Worm (Caenorhabditis elegans): ENCODE results near the gene R155.3.

Gene R155.3

DNA sequence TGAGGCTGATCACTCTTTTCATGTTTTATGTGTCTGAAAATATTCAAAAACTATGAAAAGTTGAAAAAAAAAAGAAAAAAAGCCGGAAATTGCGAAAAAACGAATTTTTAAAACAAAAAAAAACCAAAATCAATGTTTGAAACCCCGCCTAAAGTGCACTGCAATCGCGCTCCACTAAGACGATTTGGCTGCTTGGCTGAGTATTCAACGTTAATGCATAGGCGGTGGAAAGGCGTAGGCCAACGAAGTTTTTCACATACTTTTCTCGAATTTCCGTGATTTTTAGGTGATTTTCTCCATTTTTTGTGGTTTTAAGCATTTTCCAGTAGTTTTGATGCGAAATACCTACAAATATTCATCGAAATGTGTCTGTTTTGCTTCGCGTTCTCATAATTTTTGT is 26.3 kb downstream of the R155.3 start, which contains the start of the genes polh-1 and rps-22:
Gene polh-1 (minus strand): TSS at position 34 of the 400 bp plus-strand sequence.
Gene rps-22 (plus strand): TSS at position 300 of the 400 bp plus-strand sequence.
- TF ChIP-seq bed-3 (GFP tag; optimal IDR thresholded peaks at IDR 0.05) (no peak), zip-8 (tag; optimal IDR thresholded peaks at IDR 0.05) (no peak), lsy-2 (tag; optimal IDR thresholded peaks at IDR 0.05) (peak; percentile 90), elt-1 (tag; optimal IDR thresholded peaks at IDR 0.05; ENCODE audit: borderline replicate concordance, insufficient read depth) (no peak), sem-2 (GFP tag; optimal IDR thresholded peaks at IDR 0.05) (no peak), elt-3 (tag; optimal IDR thresholded peaks at IDR 0.05) (peak; percentile 19), mab-5 (tag; optimal IDR thresholded peaks at IDR 0.05) (peak; percentile 49), ham-2 (GFP tag; optimal IDR thresholded peaks at IDR 0.05) (no peak), nhr-28 (tag; optimal IDR thresholded peaks at IDR 0.05) (no peak), nhr-237 (tag; optimal IDR thresholded peaks at IDR 0.05) (peak; percentile 90), nhr-76 (tag; optimal IDR thresholded peaks at IDR 0.05) (no peak), drap-1 (GFP tag; optimal IDR thresholded peaks at IDR 0.05) (peak; percentile 16), unc-39 (tag; optimal IDR thresholded peaks at IDR 0.05) (no peak), ces-1 (GFP tag; optimal IDR thresholded peaks at IDR 0.05) (peak; percentile 85), snpc-4 (tag; optimal IDR thresholded peaks at IDR 0.05) (no peak), unc-62 (GFP tag; optimal IDR thresholded peaks at IDR 0.05) (peak; percentile 53), flh-1 (GFP tag; optimal IDR thresholded peaks at IDR 0.05) (no peak), unc-120 (tag; optimal IDR thresholded peaks at IDR 0.05; ENCODE audit: poor library complexity, severe bottlenecking) (no peak), ceh-39 (tag; optimal IDR thresholded peaks at IDR 0.05) (peak; percentile 81), ztf-11 (tag; optimal IDR thresholded peaks at IDR 0.05) (no peak), mep-1 (tag; optimal IDR thresholded peaks at IDR 0.05) (peak; percentile 98), M03D4.4 (tag; optimal IDR thresholded peaks at IDR 0.05) (peak; percentile 33), sptf-1 (tag; optimal IDR thresholded peaks at IDR 0.05) (peak; percentile 75), lin-13 (tag; optimal IDR thresholded peaks at IDR 0.05) (peak; percentile 97), lin-32 (GFP tag; optimal IDR thresholded peaks at IDR 0.05) (no peak), pha-4 (tag; optimal IDR thresholded peaks at IDR 0.05) (peak; percentile 94), hlh-1 (tag; optimal IDR thresholded peaks at IDR 0.05) (peak; percentile 77), tbx-8 (GFP tag; optimal IDR thresholded peaks at IDR 0.05) (no peak), mls-2 (tag; optimal IDR thresholded peaks at IDR 0.05) (no peak), nhr-12 (tag; optimal IDR thresholded peaks at IDR 0.05) (no peak), cnd-1 (tag; optimal IDR thresholded peaks at IDR 0.05) (peak; percentile 23), blmp-1 (tag; optimal IDR thresholded peaks at IDR 0.05) (no peak), ceh-43 (GFP tag; optimal IDR thresholded peaks at IDR 0.05) (no peak), nhr-2 (tag; optimal IDR thresholded peaks at IDR 0.05) (peak; percentile 23), ceh-83 (GFP tag; optimal IDR thresholded peaks at IDR 0.05) (peak; percentile 52)

DNA sequence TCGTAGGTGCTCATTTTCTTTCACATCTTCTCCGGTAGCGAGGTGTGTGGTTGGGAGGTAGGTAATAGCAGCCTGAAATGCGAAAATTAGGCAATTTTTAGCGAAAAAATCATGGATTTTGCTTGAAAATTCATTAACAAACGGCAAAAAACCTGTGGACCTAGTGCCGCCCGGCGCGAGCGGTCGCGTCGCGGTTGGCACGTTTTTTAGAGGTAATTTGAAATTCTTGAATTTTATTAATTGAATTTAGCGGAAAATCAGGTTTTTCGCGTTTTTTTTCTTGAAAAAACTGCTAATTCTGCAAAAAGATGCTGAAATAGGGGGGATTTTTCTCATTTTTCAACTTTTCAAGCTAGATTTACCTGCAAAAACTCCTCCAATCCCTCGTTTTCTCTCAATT is 27.2 kb downstream of the R155.3 start:
- TF ChIP-seq nhr-12 (tag; optimal IDR thresholded peaks at IDR 0.05) (no peak), elt-1 (tag; optimal IDR thresholded peaks at IDR 0.05; ENCODE audit: borderline replicate concordance, insufficient read depth) (no peak), ham-2 (GFP tag; optimal IDR thresholded peaks at IDR 0.05) (no peak), unc-62 (GFP tag; optimal IDR thresholded peaks at IDR 0.05) (no peak), zip-8 (tag; optimal IDR thresholded peaks at IDR 0.05) (no peak), sem-2 (GFP tag; optimal IDR thresholded peaks at IDR 0.05) (no peak), nhr-28 (tag; optimal IDR thresholded peaks at IDR 0.05) (no peak), mls-2 (tag; optimal IDR thresholded peaks at IDR 0.05) (no peak)

DNA sequence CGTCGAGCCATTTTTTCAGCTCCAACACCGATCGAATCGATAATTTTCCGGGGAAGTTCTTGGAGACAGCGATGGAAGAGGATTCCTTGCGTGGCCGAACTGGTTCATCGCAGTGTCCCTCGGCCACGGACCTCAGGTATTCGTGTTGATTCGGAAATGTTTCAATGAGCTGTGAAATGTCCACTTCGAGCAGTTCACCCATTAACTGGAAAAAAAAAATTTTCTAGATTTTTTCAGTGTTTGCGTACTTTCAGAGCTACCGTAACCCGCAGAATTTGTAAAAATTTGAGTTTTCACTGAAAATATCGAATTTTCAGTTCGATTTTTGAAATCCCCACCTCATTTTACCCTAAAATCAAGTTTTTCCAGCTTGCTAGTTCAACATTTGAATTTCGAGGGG is 28.7 kb downstream of the R155.3 start:
- no peak for TF ChIP-seq snpc-4 (tag; optimal IDR thresholded peaks at IDR 0.05)

DNA sequence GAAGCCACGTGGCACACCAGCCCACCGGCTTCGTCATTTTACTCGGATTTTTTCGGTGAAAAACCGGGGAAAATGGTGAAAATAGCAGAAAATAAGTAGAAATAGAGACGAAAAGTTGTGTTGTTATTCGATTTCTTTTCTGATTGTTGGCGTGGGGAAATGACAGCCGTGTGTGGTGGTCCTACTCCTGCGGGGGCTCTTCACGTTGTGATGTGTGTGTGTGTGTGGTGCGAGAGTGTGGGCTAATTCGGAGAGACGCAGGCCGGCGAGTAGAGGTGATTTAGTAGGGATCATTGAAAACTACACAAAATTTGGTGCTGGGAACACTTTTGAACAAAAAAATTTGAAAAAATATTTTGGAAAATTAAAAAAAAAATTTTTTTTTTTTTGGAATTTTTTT is 33.1 kb downstream of the R155.3 start, which contains the start of gene F53A3.1:
Gene F53A3.1 (minus strand): TSS at position 150 of the 400 bp plus-strand sequence.
- TF ChIP-seq unc-120 (tag; optimal IDR thresholded peaks at IDR 0.05; ENCODE audit: poor library complexity, severe bottlenecking) (peak; percentile 53), ces-1 (GFP tag; optimal IDR thresholded peaks at IDR 0.05) (no peak), hlh-1 (tag; optimal IDR thresholded peaks at IDR 0.05) (peak; percentile 65)
